Fruit fly (Drosophila melanogaster) whole organism, pupa: ENCODE data around the gene CG13901.
A peak's percentile ranks its signal among the peaks of the same experiment; 100 is the strongest.

Experiments
- CG15710 ChIP-seq: fragments of 200-800 bp; sonication (Bioruptor generic); optimal IDR thresholded peaks from 2 replicates; lab custom pipeline; 2018; ENCODE audit warnings: missing biosample characterization, mild to moderate bottlenecking, missing genetic modification characterization, moderate library complexity
- CG8159 ChIP-seq: fragments of 200-800 bp; sonication (Bioruptor generic); optimal IDR thresholded peaks from 3 replicates; lab custom pipeline; 2018; ENCODE audit warnings: missing biosample characterization, mild to moderate bottlenecking, missing genetic modification characterization, moderate library complexity
- D1 ChIP-seq: fragments of 200-800 bp; sonication (Bioruptor generic); optimal IDR thresholded peaks from 2 replicates; lab custom pipeline; 2018; ENCODE audit warnings: missing biosample characterization, mild to moderate bottlenecking, missing genetic modification characterization, moderate library complexity
- EcR ChIP-seq: fragments of 200-800 bp; sonication (Bioruptor generic); optimal IDR thresholded peaks from 3 replicates; lab custom pipeline; 2019; ENCODE audit warnings: missing biosample characterization, missing genetic modification characterization, mild to moderate bottlenecking, moderate library complexity, missing genetic modification reagents
- Ets98B ChIP-seq: fragments of 200-800 bp; sonication (Bioruptor generic); IDR thresholded peaks from 2 replicates; pipeline ENCODE4 v1.3.6; 2022; ENCODE audit warnings: missing biosample characterization, missing genetic modification characterization
- fd96Ca ChIP-seq: fragments of 200-800 bp; sonication (Bioruptor generic); IDR thresholded peaks from 3 replicates; pipeline ENCODE4 v1.3.6; 2022; ENCODE audit warnings: missing biosample characterization, missing genetic modification characterization

DNA sequence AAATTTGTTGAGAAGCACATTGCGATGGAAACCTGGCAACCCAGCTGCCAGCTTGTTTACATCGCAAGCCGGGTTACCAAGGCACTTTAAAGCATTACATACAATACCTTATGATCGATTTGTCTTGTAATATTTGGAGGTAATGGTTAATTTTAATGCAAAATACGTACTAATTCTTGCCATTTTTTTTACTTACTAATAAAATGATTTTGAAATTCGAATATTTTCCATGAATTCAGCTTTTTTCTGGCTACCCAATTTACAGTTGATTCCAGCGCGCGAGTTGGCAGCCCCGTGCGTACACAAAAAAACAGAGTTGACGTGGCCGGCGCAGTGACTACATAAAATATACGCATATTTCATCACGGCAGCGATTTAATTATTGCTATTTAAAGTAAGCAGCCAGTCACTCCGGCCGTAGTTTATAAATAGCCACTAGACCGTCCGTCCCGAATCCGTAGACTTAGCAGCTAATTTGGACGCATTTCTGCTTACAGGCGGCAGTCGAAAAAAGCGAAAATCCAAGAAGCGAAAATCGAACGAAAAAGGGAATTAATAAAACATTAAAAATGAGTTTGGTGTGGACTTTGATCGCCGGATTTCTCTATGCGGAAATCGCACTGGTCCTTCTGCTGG, at the start of gene CG13901, which contains the start of gene CG13887:
- TF ChIP-seq D1 (tag; lab: Kevin White, UChicago) (no peak), CG15710 (peak; percentile 87), fd96Ca (GFP tag; lab: Robert Waterston, UW) (peak; percentile 87), EcR (peak; percentile 74), Ets98B (GFP tag; lab: Robert Waterston, UW) (peak; percentile 88), CG8159 (tag; lab: Kevin White, UChicago) (peak; percentile 87)
